Worm (Caenorhabditis elegans): ENCODE data around the gene fbxa-100.

DNA sequence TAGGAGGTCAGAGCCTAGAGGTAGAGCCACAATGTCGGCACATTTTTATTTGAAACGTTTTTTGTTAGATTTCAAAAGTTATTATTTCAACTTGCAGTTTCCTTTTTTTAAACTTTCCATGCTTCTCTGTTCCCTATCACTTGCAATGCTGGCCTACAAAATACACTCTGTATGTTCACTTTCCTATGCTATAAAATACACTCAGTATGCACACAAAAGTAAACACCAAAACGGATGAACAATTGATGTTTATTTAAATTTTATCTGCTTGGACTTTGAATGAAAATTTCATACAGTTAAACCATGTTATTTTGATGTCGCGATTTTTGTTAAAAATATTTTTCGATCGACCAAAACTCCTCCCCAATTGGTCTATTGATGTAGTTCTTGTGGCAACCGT lies 18.8 kb upstream of the fbxa-100 start:
- TF ChIP-seq nhr-27 (tag; optimal IDR thresholded peaks at IDR 0.05) (no peak), F57A8.1 (GFP tag; optimal IDR thresholded peaks at IDR 0.05) (no peak), snpc-4 (GFP tag; optimal IDR thresholded peaks at IDR 0.05) (no peak), snpc-4 (tag; optimal IDR thresholded peaks at IDR 0.05) (no peak), lin-54 (GFP tag; optimal IDR thresholded peaks at IDR 0.05) (no peak), lin-26 (GFP tag; IDR thresholded peaks at IDR 0.05) (no peak), F39B2.1 (GFP tag; IDR thresholded peaks at IDR 0.05) (no peak), egrh-3 (GFP tag; IDR thresholded peaks at IDR 0.05) (no peak), mes-4 (tag; optimal IDR thresholded peaks at IDR 0.05) (no peak), somi-1 (GFP tag; optimal IDR thresholded peaks at IDR 0.05) (no peak), efl-1 (GFP tag; optimal IDR thresholded peaks at IDR 0.05) (no peak), snpc-1.1 (tag; optimal IDR thresholded peaks at IDR 0.05; ENCODE audit: insufficient read depth) (no peak), xnd-1 (tag; optimal IDR thresholded peaks at IDR 0.05) (no peak), hlh-26 (GFP tag; conservative IDR thresholded peaks at IDR 0.05) (no peak)

Measured in whole organism, young adult.